Worm (Caenorhabditis elegans): Measurements from ENCODE around the gene twk-14.

DNA sequence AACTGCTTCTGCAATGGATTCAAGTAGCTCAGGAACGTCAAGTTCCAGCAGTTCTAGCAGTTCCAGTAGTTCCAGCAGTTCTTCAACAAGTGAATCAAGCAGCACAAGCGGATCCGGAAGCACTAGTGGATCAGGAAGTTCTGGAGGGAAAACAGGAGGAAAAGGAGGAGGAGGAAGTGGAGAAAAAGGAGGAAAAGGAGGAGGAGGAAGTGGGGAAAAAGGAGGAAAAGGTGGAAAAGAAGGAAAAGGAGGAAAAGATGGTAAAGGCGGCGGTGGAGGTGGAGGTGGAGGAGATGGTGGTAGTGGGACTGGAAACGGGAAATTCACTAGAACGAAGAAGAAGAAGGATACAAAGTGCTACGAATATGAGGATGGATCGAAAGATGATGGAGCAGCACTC, 11.0 kb upstream of the twk-14 start:
- no peak for TF ChIP-seq egl-27 (tag; optimal IDR thresholded peaks at IDR 0.05)
- no peak for TF ChIP-seq aly-2 (tag; optimal IDR thresholded peaks at IDR 0.05)
- TF ChIP-seq elt-1 (tag; optimal IDR thresholded peaks at IDR 0.05), result no peak

Measured in whole organism, L2 larva.